Worm (Caenorhabditis elegans) whole organism, young adult: ENCODE measurements around the gene K09D9.3.

ENCODE experiments used
- B0019.2 ChIP-seq: fragments of 200-800 bp; sonication (Bioruptor generic); conservative IDR thresholded peaks from 2 replicates; pipeline ENCODE4 v1.3.6; 2022; ENCODE audit warnings: missing genetic modification reagents, missing genetic modification characterization, missing compliant biosample characterization
- B0336.3 ChIP-seq: fragments of 200-800 bp; sonication (Bioruptor generic); IDR thresholded peaks from 2 replicates; pipeline ENCODE4 v1.3.6; 2022; ENCODE audit warnings: missing genetic modification characterization, missing compliant biosample characterization
- C06A6.2 ChIP-seq: fragments of 200-800 bp; sonication (Bioruptor generic); conservative IDR thresholded peaks from 2 replicates; pipeline ENCODE4 v1.3.6; 2022; ENCODE audit warnings: missing genetic modification characterization, missing compliant biosample characterization
- F52B5.7 ChIP-seq: sonication (generic microtip); optimal IDR thresholded peaks from 2 replicates; lab custom pipeline; 2016; ENCODE audit warnings: mild to moderate bottlenecking, missing genetic modification characterization, missing compliant biosample characterization
- F57C9.4 ChIP-seq: sonication (generic microtip); optimal IDR thresholded peaks from 2 replicates; lab custom pipeline; 2017; ENCODE audit warnings: mild to moderate bottlenecking, missing genetic modification characterization, missing compliant biosample characterization
- T07F8.4 ChIP-seq: sonication (generic microtip); optimal IDR thresholded peaks from 2 replicates; lab custom pipeline; 2016; ENCODE audit warnings: mild to moderate bottlenecking, missing genetic modification characterization, moderate library complexity, missing compliant biosample characterization
- Y53F4B.3 ChIP-seq: fragments of 200-800 bp; sonication (Bioruptor generic); IDR thresholded peaks from 2 replicates; pipeline ENCODE4 v1.3.6; 2022; ENCODE audit warnings: missing genetic modification reagents, missing genetic modification characterization, missing compliant biosample characterization
- Y67H2A.10 ChIP-seq: fragments of 200-800 bp; sonication (Bioruptor generic); conservative IDR thresholded peaks from 2 replicates; pipeline ENCODE4 v1.3.6; 2022; ENCODE audit warnings: missing genetic modification reagents, missing genetic modification characterization, missing compliant biosample characterization
- attf-3 ChIP-seq: fragments of 200-800 bp; sonication (Bioruptor generic); conservative IDR thresholded peaks from 2 replicates; pipeline ENCODE4 v1.3.6; 2022; ENCODE audit warnings: missing genetic modification reagents, missing genetic modification characterization, missing compliant biosample characterization
- bed-2 ChIP-seq: fragments of 200-800 bp; sonication (Bioruptor generic); IDR thresholded peaks from 2 replicates; pipeline ENCODE4 v1.3.6; 2022; ENCODE audit warnings: missing genetic modification reagents, missing genetic modification characterization, missing compliant biosample characterization
- ceh-91 ChIP-seq: fragments of 200-800 bp; sonication (Bioruptor generic); IDR thresholded peaks from 2 replicates; pipeline ENCODE4 v1.3.6; 2022; ENCODE audit warnings: missing genetic modification reagents, missing genetic modification characterization, missing compliant biosample characterization
- chd-7 ChIP-seq: sonication (generic microtip); optimal IDR thresholded peaks from 2 replicates; lab custom pipeline; 2016; ENCODE audit warnings: mild to moderate bottlenecking, missing genetic modification characterization, moderate library complexity, missing compliant biosample characterization
- egl-44 ChIP-seq: fragments of 200-800 bp; sonication (Bioruptor generic); IDR thresholded peaks from 2 replicates; pipeline ENCODE4 v1.3.6; 2022; ENCODE audit warnings: missing genetic modification reagents, missing genetic modification characterization, missing compliant biosample characterization
- egrh-3 ChIP-seq: fragments of 200-800 bp; sonication (Bioruptor generic); IDR thresholded peaks from 2 replicates; pipeline ENCODE4 v1.3.6; 2022; ENCODE audit warnings: missing genetic modification reagents, missing genetic modification characterization, missing compliant biosample characterization
- ekl-4 ChIP-seq: fragments of 200-800 bp; sonication (Bioruptor generic); IDR thresholded peaks from 2 replicates; pipeline ENCODE4 v1.3.6; 2022; ENCODE audit warnings: missing genetic modification reagents, missing genetic modification characterization, missing compliant biosample characterization
- ets-4 ChIP-seq: fragments of 200-800 bp; sonication (Bioruptor generic); optimal IDR thresholded peaks from 2 replicates; lab custom pipeline; 2018; ENCODE audit warnings: mild to moderate bottlenecking, missing genetic modification characterization, missing compliant biosample characterization
- lin-40 ChIP-seq: sonication (generic microtip); optimal IDR thresholded peaks from 2 replicates; lab custom pipeline; 2016; ENCODE audit warnings: missing genetic modification characterization, mild to moderate bottlenecking, missing compliant biosample characterization, missing genotype, missing genetic modification reagents
- lir-1 ChIP-seq: fragments of 200-800 bp; sonication (Bioruptor generic); conservative IDR thresholded peaks from 2 replicates; pipeline ENCODE4 v1.3.6; 2022; ENCODE audit warnings: missing genetic modification reagents, missing genetic modification characterization, missing compliant biosample characterization
- lsl-1 ChIP-seq: fragments of 200-800 bp; sonication (Bioruptor generic); optimal IDR thresholded peaks from 2 replicates; lab custom pipeline; 2018; ENCODE audit warnings: mild to moderate bottlenecking, missing genetic modification characterization, moderate library complexity, missing compliant biosample characterization
- madf-8 ChIP-seq: fragments of 200-800 bp; sonication (Bioruptor generic); conservative IDR thresholded peaks from 2 replicates; pipeline ENCODE4 v1.3.6; 2022; ENCODE audit warnings: missing genetic modification reagents, missing genetic modification characterization, missing compliant biosample characterization
- mxl-1 ChIP-seq: sonication (generic microtip); optimal IDR thresholded peaks from 2 replicates; lab custom pipeline; 2016; ENCODE audit warnings: missing genetic modification characterization, missing compliant biosample characterization
- nfya-2 ChIP-seq: fragments of 200-800 bp; sonication (Bioruptor generic); IDR thresholded peaks from 2 replicates; pipeline ENCODE4 v1.3.6; 2022; ENCODE audit warnings: missing genetic modification reagents, missing genetic modification characterization, missing compliant biosample characterization
- nhr-80 ChIP-seq: sonication (generic microtip); optimal IDR thresholded peaks from 2 replicates; lab custom pipeline; 2016; ENCODE audit warnings: missing genetic modification characterization, missing compliant biosample characterization
- pha-4 ChIP-seq: fragments of 150-350 bp; sonication (generic microtip); optimal IDR thresholded peaks from 2 replicates; lab custom pipeline; 2014; ENCODE audit warnings: missing biosample characterization, missing genetic modification reagents, missing genetic modification characterization
- sdz-38 ChIP-seq: sonication (generic microtip); optimal IDR thresholded peaks from 2 replicates; lab custom pipeline; 2016; ENCODE audit warnings: missing genotype, missing genetic modification characterization, missing compliant biosample characterization
- sea-2 ChIP-seq: fragments of 200-800 bp; sonication (Bioruptor generic); IDR thresholded peaks from 2 replicates; pipeline ENCODE4 v1.3.6; 2022; ENCODE audit warnings: missing genetic modification characterization, missing compliant biosample characterization
- tbp1 ChIP-seq: fragments of 200-800 bp; sonication (Bioruptor generic); optimal IDR thresholded peaks from 2 replicates; lab custom pipeline; 2018; ENCODE audit warnings: mild to moderate bottlenecking, missing genetic modification characterization, missing compliant biosample characterization
- unc-130 ChIP-seq: sonication (generic microtip); optimal IDR thresholded peaks from 2 replicates; lab custom pipeline; 2016; ENCODE audit warnings: missing genetic modification reagents, missing genetic modification characterization, missing compliant biosample characterization
- unc-62 ChIP-seq: fragments of 150-350 bp; optimal IDR thresholded peaks from 2 replicates; lab custom pipeline; 2014; ENCODE audit warnings: missing biosample characterization, missing genetic modification reagents, missing genetic modification characterization
- ztf-22 ChIP-seq: fragments of 200-800 bp; sonication (Bioruptor generic); optimal IDR thresholded peaks from 2 replicates; lab custom pipeline; 2018; ENCODE audit warnings: mild to moderate bottlenecking, missing genetic modification characterization, moderate library complexity, missing compliant biosample characterization

K09D9.3 gene

DNA sequence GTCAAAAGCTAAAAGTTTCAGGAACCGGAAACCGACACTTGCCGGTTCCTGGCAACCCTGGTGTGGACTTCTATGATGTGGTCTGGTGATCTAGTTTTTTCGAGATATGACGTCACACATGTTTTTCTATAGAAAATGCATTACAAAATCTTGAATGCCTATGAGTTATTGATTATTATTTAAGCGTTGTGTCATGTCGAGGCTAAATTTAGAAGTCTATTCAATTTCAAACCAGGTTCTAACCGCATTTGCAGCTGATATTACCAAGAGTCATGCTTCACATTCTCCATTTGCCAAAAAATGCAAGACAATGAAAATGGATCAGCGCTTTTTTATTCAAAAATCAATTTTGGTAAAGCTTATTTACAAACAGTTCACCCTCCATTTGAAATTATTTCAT lies at the start of gene K09D9.3:
Gene K09D9.3 (plus strand): TSS at position 301 of the 400 bp plus-strand sequence.
- TF ChIP-seq madf-8 (GFP tag; lab: Robert Waterston, UW): no peak
- no peak for TF ChIP-seq F52B5.7 (tag; lab: Kevin White, UChicago)
- TF ChIP-seq bed-2 (GFP tag; lab: Robert Waterston, UW): no peak
- TF ChIP-seq Y67H2A.10: no peak
- TF ChIP-seq ekl-4: no peak
- no peak for TF ChIP-seq sea-2
- no peak for TF ChIP-seq sdz-38 (tag; lab: Kevin White, UChicago)
- TF ChIP-seq Y53F4B.3: no peak
- TF ChIP-seq pha-4 (tag; lab: Kevin White, UChicago): no peak
- TF ChIP-seq lin-40 (tag; lab: Kevin White, UChicago): no peak
- TF ChIP-seq F57C9.4: no peak
- no peak for TF ChIP-seq B0019.2 (GFP tag; lab: Robert Waterston, UW)

DNA sequence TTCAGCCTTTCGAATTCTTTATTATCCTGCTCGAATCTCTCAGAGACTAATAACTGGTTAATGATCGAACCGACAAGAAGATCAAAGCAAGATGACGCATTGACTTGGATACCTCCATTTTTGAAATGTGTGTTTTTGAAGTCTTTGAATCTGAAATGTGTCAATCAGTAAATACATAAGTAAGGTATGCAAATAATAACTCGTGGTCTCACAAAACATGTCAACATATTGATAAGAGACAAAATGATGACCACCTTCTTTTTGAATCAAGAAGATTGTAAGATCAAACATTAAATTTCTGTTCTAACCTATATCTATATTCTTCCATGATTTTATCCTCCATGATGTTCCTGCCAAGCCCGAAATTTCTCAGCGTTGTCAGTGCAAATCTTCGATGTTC lies 49.6 kb upstream of the K09D9.3 start:
- peak; percentile 50 for TF ChIP-seq unc-62 (GFP tag; lab: Kevin White, UChicago)
- no peak for TF ChIP-seq attf-3 (GFP tag; lab: Robert Waterston, UW)
- TF ChIP-seq, all 124 proteins: peak for 1

DNA sequence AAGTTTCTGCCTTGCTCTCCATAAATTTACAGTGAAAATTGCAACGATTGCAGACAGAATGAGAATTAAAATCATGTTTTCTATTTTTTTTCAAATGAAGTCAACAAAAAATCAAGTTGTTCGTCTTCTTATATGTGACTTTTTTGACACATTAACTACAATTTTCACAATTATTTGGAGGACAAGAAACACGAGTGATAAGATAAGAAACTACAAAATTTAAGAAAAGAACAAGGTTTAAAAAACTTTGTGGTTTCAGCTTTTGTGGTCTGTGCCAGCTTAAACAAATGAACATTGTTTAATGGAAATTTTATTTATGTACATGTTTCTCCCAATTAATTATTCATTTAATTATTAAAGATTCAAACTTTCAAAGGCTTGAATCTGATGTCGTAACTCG lies 48.9 kb upstream of the K09D9.3 start, which contains the start of gene cyp-34A9:
Gene cyp-34A9 (minus strand): TSS at position 131 of the 400 bp plus-strand sequence.
- TF ChIP-seq pha-4 (tag; lab: Kevin White, UChicago) (no peak), nhr-80 (tag; lab: Kevin White, UChicago) (peak; percentile 42)

DNA sequence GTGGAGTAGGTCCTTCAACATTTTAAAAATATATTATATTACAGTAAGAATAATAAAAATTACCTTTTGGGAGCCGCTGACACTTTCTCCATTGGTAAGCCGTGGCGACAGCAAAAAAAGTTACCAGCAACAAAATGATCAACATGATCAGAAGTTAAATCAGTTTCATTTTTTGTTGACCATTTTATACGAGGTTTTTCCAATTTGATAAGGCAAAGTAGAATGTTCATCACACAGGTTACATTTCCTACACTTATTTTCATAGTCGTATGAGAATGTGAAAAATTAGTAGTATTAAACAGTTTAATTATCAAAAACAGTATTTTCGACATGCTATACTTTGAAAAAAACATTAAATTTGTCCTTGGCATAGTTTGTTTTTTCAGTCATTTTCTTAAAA lies 46.4 kb upstream of the K09D9.3 start, which contains the start of gene cyp-34A10:
Gene cyp-34A10 (minus strand): TSS at position 146 of the 400 bp plus-strand sequence.
- no peak for TF ChIP-seq ceh-91 (GFP tag; lab: Robert Waterston, UW)
- no peak for TF ChIP-seq chd-7 (tag; lab: Kevin White, UChicago)
- no peak for TF ChIP-seq Y67H2A.10
- TF ChIP-seq ets-4: no peak
- TF ChIP-seq egl-44 (GFP tag; lab: Robert Waterston, UW): no peak
- no peak for TF ChIP-seq C06A6.2 (GFP tag; lab: Robert Waterston, UW)
- no peak for TF ChIP-seq mxl-1
- TF ChIP-seq tbp1 (GFP tag; lab: Kevin White, UChicago): no peak
- TF ChIP-seq B0336.3 (GFP tag; lab: Robert Waterston, UW): no peak
- no peak for TF ChIP-seq T07F8.4 (tag; lab: Kevin White, UChicago)
- no peak for TF ChIP-seq ztf-22 (GFP tag; lab: Kevin White, UChicago)

ce11 chrV:3974361-3974760 lies 44.9 kb upstream of the K09D9.3 start, which contains the start of gene str-82:
Gene str-82, plus strand, starts transcription at chrV:3974661.
- TF ChIP-seq lir-1 (no peak), egrh-3 (GFP tag; lab: Robert Waterston, UW) (no peak), nfya-2 (GFP tag; lab: Robert Waterston, UW) (no peak)

DNA sequence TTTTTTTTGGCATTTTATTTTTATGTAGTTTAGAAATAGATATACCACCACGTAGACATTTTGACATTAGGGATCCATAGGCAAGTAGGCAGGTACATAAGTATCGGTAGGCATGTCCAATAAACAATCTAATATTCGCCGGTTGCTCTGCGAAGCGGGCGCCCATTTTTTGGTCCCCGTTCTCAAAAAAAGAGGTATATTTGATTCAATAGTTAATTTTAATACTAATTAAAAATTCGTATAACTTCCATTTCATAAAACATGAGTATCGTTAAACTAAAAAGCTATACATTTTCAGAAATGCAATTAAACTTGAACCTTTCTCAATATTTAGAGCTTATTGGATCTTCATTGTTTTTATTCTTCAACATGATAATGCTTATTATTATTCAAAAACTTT lies 42.3 kb upstream of the K09D9.3 start, which contains the start of gene str-83:
Gene str-83 (plus strand): TSS at position 301 of the 400 bp plus-strand sequence.
- TF ChIP-seq unc-130: no peak
- no peak for TF ChIP-seq lsl-1 (GFP tag; lab: Kevin White, UChicago)
